Fruit fly (Drosophila melanogaster): ENCODE data around the gene Pfdn6.
A peak's percentile ranks its signal among the peaks of the same experiment; 100 is the strongest.

Pfdn6 gene

DNA sequence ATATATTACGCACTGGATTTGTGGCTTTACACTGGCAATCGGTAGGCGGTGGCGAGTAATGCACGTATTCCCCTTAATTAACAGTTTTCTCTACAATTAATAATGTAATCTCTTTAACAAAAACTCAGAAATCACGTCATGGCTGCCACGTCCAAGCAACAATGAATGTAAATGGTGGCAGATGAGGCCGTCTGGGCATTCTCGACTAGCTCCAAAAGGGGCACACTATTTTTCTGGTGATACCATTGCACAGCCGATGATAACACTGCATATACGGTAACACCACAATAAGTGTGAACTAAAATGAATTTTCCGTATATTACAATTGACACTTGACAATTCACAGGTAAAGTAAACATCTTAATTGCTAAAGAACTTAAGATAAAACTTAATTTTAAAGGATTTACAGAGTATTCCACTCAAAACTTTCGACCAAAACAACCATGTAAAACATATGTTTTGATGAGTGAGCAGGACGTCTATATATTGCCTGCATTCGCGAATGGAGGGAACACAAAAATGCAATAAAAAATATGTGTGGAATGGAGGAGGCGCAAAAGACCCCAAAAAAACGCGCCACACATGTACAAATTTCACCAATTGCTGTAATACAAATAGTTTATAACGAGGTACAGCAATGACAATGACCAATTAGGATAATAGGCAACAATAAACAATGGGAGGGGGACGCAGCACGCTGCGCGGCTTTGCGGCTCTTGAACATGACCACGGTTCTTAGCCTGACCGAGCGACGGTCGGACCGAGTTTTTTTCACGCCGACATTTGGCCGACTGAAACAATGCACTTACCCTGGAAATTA, 14.0 kb upstream of the Pfdn6 start (continued):
- TF ChIP-seq CG12391 (tag; optimal IDR thresholded peaks at IDR 0.05) (peak; percentile 45), z (GFP tag; IDR thresholded peaks at IDR 0.05) (no peak), az2 (GFP tag; optimal IDR thresholded peaks at IDR 0.05) (no peak), HLH4C (GFP tag; IDR thresholded peaks at IDR 0.05; ENCODE audit: partially characterized antibody) (no peak), Atf3 (GFP tag; optimal IDR thresholded peaks at IDR 0.05) (no peak), CG10209 (GFP tag; optimal IDR thresholded peaks at IDR 0.05) (no peak), ERR (GFP tag; optimal IDR thresholded peaks at IDR 0.05) (no peak), E2f2 (GFP tag; IDR thresholded peaks at IDR 0.05) (no peak), Doc2 (GFP tag; IDR thresholded peaks at IDR 0.05) (no peak), Fer3 (tag; optimal IDR thresholded peaks at IDR 0.05) (no peak), Dbx (GFP tag; IDR thresholded peaks at IDR 0.05) (no peak), Hr51 (GFP tag; optimal IDR thresholded peaks at IDR 0.05) (peak in 1 of 2 experiments; percentile 25), eve (GFP tag; optimal IDR thresholded peaks at IDR 0.05) (no peak), vvl (GFP tag; IDR thresholded peaks at IDR 0.05) (no peak), CG42726 (GFP tag; IDR thresholded peaks at IDR 0.05; ENCODE audit: partially characterized antibody) (no peak), CG1832 (GFP tag; optimal IDR thresholded peaks at IDR 0.05) (no peak), CG1603 (tag; optimal IDR thresholded peaks at IDR 0.05) (peak; percentile 75), tgo (GFP tag; IDR thresholded peaks at IDR 0.05) (no peak), CG32767 (GFP tag; IDR thresholded peaks at IDR 0.05) (no peak), crol (GFP tag; IDR thresholded peaks at IDR 0.05) (no peak), disco-r (GFP tag; optimal IDR thresholded peaks at IDR 0.05) (no peak), Lim3 (GFP tag; IDR thresholded peaks at IDR 0.05) (no peak), B-H2 (GFP tag; optimal IDR thresholded peaks at IDR 0.05) (no peak), Bgb (GFP tag; IDR thresholded peaks at IDR 0.05; ENCODE audit: partially characterized antibody) (peak; percentile 42; the same call in 1 of the 2 replicates), CG13296 (GFP tag; optimal IDR thresholded peaks at IDR 0.05) (no peak), CG2116 (GFP tag; optimal IDR thresholded peaks at IDR 0.05) (peak; percentile 94), CG4328 (GFP tag; optimal IDR thresholded peaks at IDR 0.05) (peak; percentile 4), lilli (GFP tag; optimal IDR thresholded peaks at IDR 0.05) (no peak), Eip74EF (GFP tag; optimal IDR thresholded peaks at IDR 0.05) (peak in 1 of 2 experiments; percentile 23), Dp (GFP tag; optimal IDR thresholded peaks at IDR 0.05) (peak; percentile 16), CG11247 (GFP tag; IDR thresholded peaks at IDR 0.05) (no peak), Gsc (GFP tag; IDR thresholded peaks at IDR 0.05) (no peak), CG11723 (GFP tag; optimal IDR thresholded peaks at IDR 0.05) (peak; percentile 14), Hr3 (GFP tag; optimal IDR thresholded peaks at IDR 0.05) (no peak), CG11696 (GFP tag; IDR thresholded peaks at IDR 0.05) (no peak), jumu (GFP tag; optimal IDR thresholded peaks at IDR 0.05) (no peak), CG6254 (GFP tag; optimal IDR thresholded peaks at IDR 0.05) (no peak), Drgx (GFP tag; IDR thresholded peaks at IDR 0.05) (no peak), CG12219 (GFP tag; optimal IDR thresholded peaks at IDR 0.05) (no peak), CG4424 (GFP tag; optimal IDR thresholded peaks at IDR 0.05) (no peak), pfk (GFP tag; optimal IDR thresholded peaks at IDR 0.05) (no peak), maf-S (GFP tag; optimal IDR thresholded peaks at IDR 0.05) (no peak), H2.0 (GFP tag; IDR thresholded peaks at IDR 0.05) (no peak), CG4820 (GFP tag; optimal IDR thresholded peaks at IDR 0.05) (no peak), lmd (GFP tag; IDR thresholded peaks at IDR 0.05) (no peak), CG18764 (GFP tag; optimal IDR thresholded peaks at IDR 0.05) (no peak), ATbp (GFP tag; optimal IDR thresholded peaks at IDR 0.05) (no peak), al (GFP tag; IDR thresholded peaks at IDR 0.05) (no peak), CG14965 (GFP tag; optimal IDR thresholded peaks at IDR 0.05; ENCODE audit: borderline replicate concordance) (no peak)

Measured in whole organism, embryonic.